Worm (Caenorhabditis elegans) whole organism, L2 larva: ENCODE measurements around the gene T01C8.2.

Source experiments
- R02D3.7 ChIP-seq: fragments of 150-350 bp; optimal IDR thresholded peaks from 2 replicates; lab custom pipeline; 2014; ENCODE audit warnings: missing biosample characterization, missing genetic modification characterization
- Y55F3AM.14 ChIP-seq: fragments of 200-800 bp; sonication (Bioruptor generic); optimal IDR thresholded peaks from 2 replicates; lab custom pipeline; 2018; ENCODE audit warnings: mild to moderate bottlenecking, missing genetic modification characterization, missing compliant biosample characterization
- aly-2 ChIP-seq: fragments of 150-350 bp; optimal IDR thresholded peaks from 2 replicates; lab custom pipeline; 2014; ENCODE audit warnings: missing biosample characterization, missing genetic modification characterization
- ama-1 ChIP-seq: fragments of 150-350 bp; optimal IDR thresholded peaks from 2 replicates; lab custom pipeline; 2018; ENCODE audit warnings: inconsistent platforms
- egl-27 ChIP-seq: sonication (generic microtip); optimal IDR thresholded peaks from 3 replicates; lab custom pipeline; 2017; ENCODE audit warnings: missing biosample characterization, missing genetic modification reagents, missing genetic modification characterization
- elt-3 ChIP-seq: sonication (generic microtip); optimal IDR thresholded peaks from 2 replicates; lab custom pipeline; 2017; ENCODE audit warnings: missing biosample characterization, missing genetic modification characterization
- lin-39 ChIP-seq: fragments of 150-350 bp; optimal IDR thresholded peaks from 2 replicates; lab custom pipeline; 2014; ENCODE audit warnings: missing biosample characterization, missing genetic modification reagents, missing genetic modification characterization
- nhr-25 ChIP-seq: fragments of 150-350 bp; sonication (generic microtip); optimal IDR thresholded peaks from 3 replicates; lab custom pipeline; 2014; ENCODE audit warnings: missing biosample characterization, missing genetic modification characterization
- sem-4 ChIP-seq: fragments of 150-350 bp; optimal IDR thresholded peaks from 2 replicates; lab custom pipeline; 2014; ENCODE audit warnings: missing biosample characterization, missing genetic modification reagents, missing genetic modification characterization
- unc-39 ChIP-seq: fragments of 150-350 bp; optimal IDR thresholded peaks from 2 replicates; lab custom pipeline; 2014; ENCODE audit warnings: missing biosample characterization, missing genetic modification characterization

DNA sequence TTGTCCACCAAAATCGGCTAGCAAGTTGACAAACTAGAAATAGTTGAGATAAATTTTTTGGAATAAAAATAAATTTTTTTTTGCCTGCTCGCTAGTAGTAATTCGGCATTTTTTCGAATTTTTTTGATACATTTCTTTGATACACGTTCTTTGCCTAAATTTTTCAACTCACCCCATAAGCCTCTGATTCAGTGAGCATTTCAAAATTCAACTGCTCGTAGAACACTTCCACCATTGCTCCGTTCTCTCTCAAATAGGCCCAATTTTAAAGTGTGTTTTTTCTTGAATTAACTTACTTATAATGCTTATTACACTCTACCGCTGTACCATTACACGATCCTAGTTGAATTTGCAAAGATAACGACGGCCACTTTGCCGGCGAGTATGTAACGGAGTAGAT is 17.3 kb downstream of the T01C8.2 start:
- no peak for TF ChIP-seq elt-3
- no peak for TF ChIP-seq sem-4
- no peak for TF ChIP-seq lin-39 (tag; lab: Kevin White, UChicago)
- no peak for TF ChIP-seq R02D3.7 (tag; lab: Kevin White, UChicago)
- TF ChIP-seq egl-27, result no peak
- TF ChIP-seq unc-39, result no peak
- TF ChIP-seq Y55F3AM.14, result no peak
- no peak for TF ChIP-seq ama-1
- TF ChIP-seq nhr-25, result no peak
- TF ChIP-seq aly-2, result no peak
